Worm (Caenorhabditis elegans): ENCODE measurements around the gene F26G1.2.

ce11 chrII:4772441-4772840 lies 9.6 kb downstream of the F26G1.2 start:
- TF ChIP-seq alr-1 (tag; optimal IDR thresholded peaks at IDR 0.05; ENCODE audit: borderline replicate concordance) (no peak), lir-3 (tag; optimal IDR thresholded peaks at IDR 0.05; ENCODE audit: poor library complexity) (no peak), lin-14 (GFP tag; optimal IDR thresholded peaks at IDR 0.05) (peak; percentile 62), skn-1 (tag; optimal IDR thresholded peaks at IDR 0.05) (no peak), nhr-19 (GFP tag; conservative IDR thresholded peaks at IDR 0.05) (no peak), pqm-1 (tag; optimal IDR thresholded peaks at IDR 0.05) (no peak)

Measured in whole organism, L1 larva.